Fruit fly (Drosophila melanogaster) whole organism, pupa: ENCODE results near the gene feo.

Source experiments
- CG15710 ChIP-seq: fragments of 200-800 bp; sonication (Bioruptor generic); optimal IDR thresholded peaks from 2 replicates; lab custom pipeline; 2018; ENCODE audit warnings: missing biosample characterization, mild to moderate bottlenecking, missing genetic modification characterization, moderate library complexity
- CG32121 ChIP-seq: fragments of 200-800 bp; sonication (Bioruptor generic); IDR thresholded peaks from 2 replicates; pipeline ENCODE4 v1.3.6; 2022; ENCODE audit warnings: missing biosample characterization, missing genetic modification characterization
- D1 ChIP-seq: fragments of 200-800 bp; sonication (Bioruptor generic); optimal IDR thresholded peaks from 2 replicates; lab custom pipeline; 2018; ENCODE audit warnings: missing biosample characterization, mild to moderate bottlenecking, missing genetic modification characterization, moderate library complexity
- EcR ChIP-seq: fragments of 200-800 bp; sonication (Bioruptor generic); optimal IDR thresholded peaks from 3 replicates; lab custom pipeline; 2019; ENCODE audit warnings: missing biosample characterization, missing genetic modification characterization, mild to moderate bottlenecking, moderate library complexity, missing genetic modification reagents
- Pif1A ChIP-seq: fragments of 200-800 bp; sonication (Bioruptor generic); optimal IDR thresholded peaks from 3 replicates; lab custom pipeline; 2016; ENCODE audit warnings: missing biosample characterization, missing genetic modification characterization
- Pif1B ChIP-seq: fragments of 200-800 bp; sonication (Bioruptor generic); optimal IDR thresholded peaks from 3 replicates; lab custom pipeline; 2016; ENCODE audit warnings: missing biosample characterization, missing genetic modification characterization
- Snoo ChIP-seq: fragments of 200-800 bp; sonication (Bioruptor generic); optimal IDR thresholded peaks from 3 replicates; lab custom pipeline; 2017; ENCODE audit warnings: missing biosample characterization, mild to moderate bottlenecking, missing genetic modification characterization, inconsistent platforms
- gl ChIP-seq: fragments of 200-800 bp; sonication (Bioruptor generic); optimal IDR thresholded peaks from 2 replicates; lab custom pipeline; 2018; ENCODE audit warnings: missing biosample characterization, mild to moderate bottlenecking, missing genetic modification characterization
- rn ChIP-seq: fragments of 200-800 bp; sonication (Bioruptor generic); IDR thresholded peaks from 2 replicates; pipeline ENCODE4 v1.3.6; 2022; ENCODE audit warnings: missing biosample characterization, missing genetic modification characterization

DNA sequence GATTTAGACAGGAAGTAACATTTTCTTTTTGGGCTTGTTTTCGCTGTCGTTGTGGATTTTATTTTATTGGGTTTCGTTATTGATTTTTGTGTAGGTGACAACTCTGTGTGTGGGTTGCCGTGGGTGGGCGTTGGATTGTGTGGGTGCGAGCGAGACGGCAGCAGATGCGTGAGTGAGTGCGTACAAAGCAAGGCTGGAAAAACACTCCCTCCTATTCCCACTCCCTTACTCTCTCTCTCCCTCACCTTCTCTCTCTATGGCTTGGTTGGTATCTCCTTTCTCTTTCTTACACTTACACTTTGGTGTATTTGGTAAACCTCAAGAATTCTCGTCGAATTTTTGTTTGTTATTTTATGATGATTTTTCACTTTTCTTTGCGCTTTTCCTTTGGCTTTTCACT is 32.6 kb downstream of the feo start:
- TF ChIP-seq rn (GFP tag; lab: Robert Waterston, UW) (no peak), CG15710 (tag; lab: Kevin White, UChicago) (no peak), CG32121 (no peak), Pif1B (no peak), EcR (no peak), gl (tag; lab: Kevin White, UChicago) (no peak), Snoo (no peak), D1 (tag; lab: Kevin White, UChicago) (no peak), Pif1A (GFP tag; lab: Kevin White, UChicago) (no peak)
